Worm (Caenorhabditis elegans) whole organism, early embryonic: Measurements from ENCODE around the gene B0563.1.
"Not testable (repeated sequence)": the region's sequence is repeated elsewhere in the genome, so short reads cannot be mapped to it uniquely, and the experiment has no call there.

Experiments
- B0310.2 ChIP-seq: sonication (generic microtip); optimal IDR thresholded peaks from 2 replicates; lab custom pipeline; 2016; ENCODE audit warnings: mild to moderate bottlenecking, missing genetic modification characterization, missing compliant biosample characterization
- F13C5.2 ChIP-seq: sonication (generic microtip); optimal IDR thresholded peaks from 2 replicates; lab custom pipeline; 2017; ENCODE audit warnings: mild to moderate bottlenecking, missing genetic modification characterization, inconsistent platforms, missing compliant biosample characterization
- aly-1 ChIP-seq: sonication (generic microtip); optimal IDR thresholded peaks from 2 replicates; lab custom pipeline; 2016; ENCODE audit warnings: missing genetic modification characterization, missing compliant biosample characterization
- ama-1 ChIP-seq: fragments of 150-350 bp; optimal IDR thresholded peaks from 2 replicates; lab custom pipeline; 2014
- ceh-13 ChIP-seq: fragments of 200-800 bp; sonication (Bioruptor generic); optimal IDR thresholded peaks from 2 replicates; lab custom pipeline; 2018; ENCODE audit warnings: mild to moderate bottlenecking, missing genetic modification characterization, missing compliant biosample characterization
- ceh-36 ChIP-seq: sonication (generic microtip); optimal IDR thresholded peaks from 2 replicates; lab custom pipeline; 2016; ENCODE audit warnings: missing genetic modification characterization, inconsistent platforms, missing compliant biosample characterization
- ets-7 ChIP-seq: sonication (generic microtip); optimal IDR thresholded peaks from 2 replicates; lab custom pipeline; 2016; ENCODE audit warnings: missing genotype, missing genetic modification characterization, missing compliant biosample characterization
- flt-1 ChIP-seq: fragments of 200-800 bp; sonication (Bioruptor generic); IDR thresholded peaks from 2 replicates; pipeline ENCODE4 v1.3.6; 2022; ENCODE audit warnings: missing genetic modification characterization, missing compliant biosample characterization
- hmbx-1 ChIP-seq: sonication (generic microtip); optimal IDR thresholded peaks from 2 replicates; lab custom pipeline; 2016; ENCODE audit warnings: mild to moderate bottlenecking, missing genetic modification characterization, missing compliant biosample characterization
- hmg-4 ChIP-seq: fragments of 200-800 bp; sonication (Bioruptor generic); optimal IDR thresholded peaks from 2 replicates; lab custom pipeline; 2018; ENCODE audit warnings: mild to moderate bottlenecking, missing genetic modification characterization, missing compliant biosample characterization
- hnd-1 ChIP-seq: sonication (generic microtip); optimal IDR thresholded peaks from 2 replicates; lab custom pipeline; 2016; ENCODE audit warnings: missing genetic modification characterization, missing compliant biosample characterization
- pes-1 ChIP-seq: fragments of 200-800 bp; sonication (Bioruptor generic); IDR thresholded peaks from 2 replicates; pipeline ENCODE4 v1.3.6; 2022; ENCODE audit warnings: missing genetic modification reagents, missing genetic modification characterization, missing compliant biosample characterization
- scrt-1 ChIP-seq: fragments of 200-800 bp; sonication (Bioruptor generic); IDR thresholded peaks from 2 replicates; pipeline ENCODE4 v1.3.6; 2022; ENCODE audit warnings: missing genetic modification characterization, missing compliant biosample characterization
- sea-1 ChIP-seq: fragments of 200-800 bp; sonication (Bioruptor generic); conservative IDR thresholded peaks from 2 replicates; pipeline ENCODE4 v1.3.6; 2022; ENCODE audit warnings: missing genetic modification characterization, missing compliant biosample characterization
- tbx-11 ChIP-seq: fragments of 200-800 bp; sonication (Bioruptor generic); IDR thresholded peaks from 2 replicates; pipeline ENCODE4 v1.3.6; 2022; ENCODE audit warnings: missing genetic modification characterization, missing compliant biosample characterization
- tbx-37 ChIP-seq: fragments of 200-800 bp; sonication (Bioruptor generic); conservative IDR thresholded peaks from 2 replicates; pipeline ENCODE4 v1.3.6; 2022; ENCODE audit warnings: missing genetic modification reagents, missing genetic modification characterization, missing compliant biosample characterization
- tra-4 ChIP-seq: sonication (generic microtip); optimal IDR thresholded peaks from 2 replicates; lab custom pipeline; 2017; ENCODE audit warnings: missing genetic modification characterization, missing compliant biosample characterization

The B0563.1 gene

ce11 chrX:9203468-9203867, 32.1 kb downstream of the B0563.1 start, which contains the start of gene crb-3:
crb-3 (plus strand) TSS chrX:9203768.
- not testable (repeated sequence) for TF ChIP-seq scrt-1 (GFP tag; lab: Robert Waterston, UW); sea-1 (GFP tag; lab: Robert Waterston, UW); ceh-36

ce11 chrX:9204986-9205385, 33.6 kb downstream of the B0563.1 start:
- no peak for TF ChIP-seq F13C5.2 (tag; lab: Kevin White, UChicago)
- no peak for TF ChIP-seq ceh-36
- TF ChIP-seq sea-1 (GFP tag; lab: Robert Waterston, UW) = no peak
- TF ChIP-seq aly-1 = no peak
- no peak for TF ChIP-seq scrt-1 (GFP tag; lab: Robert Waterston, UW)

- TF ChIP-seq flt-1 (GFP tag; lab: Robert Waterston, UW) (no peak), hmg-4 (GFP tag; lab: Kevin White, UChicago) (no peak)
Observed at ce11 chrX:9206731-9207130, 35.4 kb downstream of the B0563.1 start.

- TF ChIP-seq hnd-1 (tag; lab: Kevin White, UChicago) (no peak), pes-1 (no peak), ets-7 (tag; lab: Kevin White, UChicago) (no peak), ama-1 (lab: Kevin White, UChicago) (no peak), ceh-13 (GFP tag; lab: Kevin White, UChicago) (no peak)
Observed at ce11 chrX:9208492-9208891, 37.2 kb downstream of the B0563.1 start.

- TF ChIP-seq hnd-1 (tag; lab: Kevin White, UChicago) (no peak), ets-7 (tag; lab: Kevin White, UChicago) (no peak), flt-1 (GFP tag; lab: Robert Waterston, UW) (no peak), ceh-36 (no peak), F13C5.2 (tag; lab: Kevin White, UChicago) (no peak), scrt-1 (GFP tag; lab: Robert Waterston, UW) (no peak), ceh-13 (GFP tag; lab: Kevin White, UChicago) (no peak), hmbx-1 (tag; lab: Kevin White, UChicago) (no peak), tbx-11 (GFP tag; lab: Robert Waterston, UW) (no peak), hmg-4 (GFP tag; lab: Kevin White, UChicago) (no peak), tbx-37 (no peak), sea-1 (GFP tag; lab: Robert Waterston, UW) (no peak), tra-4 (tag; lab: Kevin White, UChicago) (no peak), B0310.2 (tag; lab: Kevin White, UChicago) (no peak), pes-1 (no peak)
Observed at ce11 chrX:9208933-9209332, 37.6 kb downstream of the B0563.1 start.

DNA sequence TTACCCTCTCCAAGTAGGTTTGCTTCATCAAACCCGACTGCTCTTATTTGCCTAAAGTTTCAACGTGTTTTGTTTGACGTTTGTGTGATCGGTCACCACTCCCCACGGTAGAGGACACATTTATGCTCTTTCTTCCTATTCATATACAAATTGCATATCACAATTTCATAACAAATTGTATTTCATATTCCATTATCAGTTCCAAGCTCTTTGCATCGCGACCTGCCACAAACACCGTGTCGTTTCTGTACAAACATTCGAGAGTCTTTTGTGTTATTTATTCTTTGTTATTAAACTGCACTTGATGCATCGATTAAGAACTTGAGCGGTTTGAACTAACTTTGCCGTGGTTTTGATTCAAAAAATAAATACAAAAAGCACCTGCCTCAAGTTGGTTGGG, 38.7 kb downstream of the B0563.1 start:
- TF ChIP-seq tra-4 (tag; lab: Kevin White, UChicago) (no peak), B0310.2 (tag; lab: Kevin White, UChicago) (no peak), ceh-36 (no peak), sea-1 (GFP tag; lab: Robert Waterston, UW) (no peak), hnd-1 (tag; lab: Kevin White, UChicago) (no peak), F13C5.2 (tag; lab: Kevin White, UChicago) (no peak), ets-7 (tag; lab: Kevin White, UChicago) (no peak)

ce11 chrX:9212675-9213074, 41.3 kb downstream of the B0563.1 start:
- TF ChIP-seq hmbx-1 (tag; lab: Kevin White, UChicago) (no peak), tbx-11 (GFP tag; lab: Robert Waterston, UW) (no peak), sea-1 (GFP tag; lab: Robert Waterston, UW) (no peak), ceh-36 (no peak), flt-1 (GFP tag; lab: Robert Waterston, UW) (no peak), F13C5.2 (tag; lab: Kevin White, UChicago) (no peak), hmg-4 (GFP tag; lab: Kevin White, UChicago) (no peak), tra-4 (tag; lab: Kevin White, UChicago) (no peak), tbx-37 (no peak), ceh-13 (GFP tag; lab: Kevin White, UChicago) (no peak), ama-1 (lab: Kevin White, UChicago) (no peak)

ce11 chrX:9213873-9214341, 42.6 kb downstream of the B0563.1 start, which contains the start of gene C35B8.3:
C35B8.3 (plus strand) TSS chrX:9213923.
- TF ChIP-seq ceh-36 (no peak), hnd-1 (tag; lab: Kevin White, UChicago) (no peak), aly-1 (no peak), tbx-37 (no peak), ets-7 (tag; lab: Kevin White, UChicago) (no peak), flt-1 (GFP tag; lab: Robert Waterston, UW) (no peak), tbx-11 (GFP tag; lab: Robert Waterston, UW) (no peak), ama-1 (lab: Kevin White, UChicago) (no peak), sea-1 (GFP tag; lab: Robert Waterston, UW) (no peak), scrt-1 (GFP tag; lab: Robert Waterston, UW) (no peak), tra-4 (tag; lab: Kevin White, UChicago) (no peak), pes-1 (no peak), F13C5.2 (tag; lab: Kevin White, UChicago) (no peak), hmg-4 (GFP tag; lab: Kevin White, UChicago) (no peak)
